Fruit fly (Drosophila melanogaster) whole organism, embryonic: ENCODE data around the gene CG4972.

Source experiments
- Abd-B ChIP-seq: fragments of 200-800 bp; sonication (Bioruptor generic); optimal IDR thresholded peaks from 2 replicates; lab custom pipeline; 2018; ENCODE audit warnings: missing biosample characterization, mild to moderate bottlenecking, missing genetic modification characterization, moderate library complexity
- Adf1 ChIP-seq: fragments of 200-800 bp; sonication (Bioruptor generic); IDR thresholded peaks from 2 replicates; pipeline ENCODE4 v1.3.6; 2022; ENCODE audit warnings: missing biosample characterization, missing genetic modification characterization
- C15 ChIP-seq: fragments of 200-800 bp; sonication (Bioruptor generic); IDR thresholded peaks from 3 replicates; pipeline ENCODE4 v1.3.6; 2022; ENCODE audit warnings: missing biosample characterization, missing genetic modification characterization
- CG10267 ChIP-seq: fragments of 200-800 bp; sonication (Bioruptor generic); optimal IDR thresholded peaks from 2 replicates; lab custom pipeline; 2018; ENCODE audit warnings: missing biosample characterization, mild to moderate bottlenecking, missing genetic modification characterization, moderate library complexity
- CG10366 ChIP-seq: fragments of 200-800 bp; sonication (Bioruptor generic); IDR thresholded peaks from 2 replicates; pipeline ENCODE4 v1.3.6; 2022; ENCODE audit warnings: missing biosample characterization, missing genetic modification characterization
- CG10462 ChIP-seq: fragments of 200-800 bp; sonication (Bioruptor generic); optimal IDR thresholded peaks from 2 replicates; lab custom pipeline; 2016; ENCODE audit warnings: missing biosample characterization, missing genetic modification characterization
- CG11456 ChIP-seq: fragments of 200-800 bp; sonication (Bioruptor generic); IDR thresholded peaks from 3 replicates; pipeline ENCODE4 v1.3.6; 2022; ENCODE audit warnings: missing biosample characterization, missing genetic modification characterization
- CG12104 ChIP-seq: fragments of 200-800 bp; sonication (Bioruptor generic); optimal IDR thresholded peaks from 3 replicates; lab custom pipeline; 2016; ENCODE audit warnings: missing biosample characterization, missing genetic modification characterization
- CG12391 ChIP-seq: fragments of 200-800 bp; sonication (Bioruptor generic); optimal IDR thresholded peaks from 3 replicates; lab custom pipeline; 2018; ENCODE audit warnings: missing biosample characterization, mild to moderate bottlenecking, missing genetic modification characterization, moderate library complexity
- CG14441 ChIP-seq: fragments of 200-800 bp; sonication (Bioruptor generic); IDR thresholded peaks from 2 replicates; pipeline ENCODE4 v1.3.6; 2022; ENCODE audit warnings: missing biosample characterization, missing genetic modification characterization
- CG14667 ChIP-seq: fragments of 200-800 bp; sonication (Bioruptor generic); IDR thresholded peaks from 2 replicates; pipeline ENCODE4 v1.3.6; 2022; ENCODE audit warnings: missing biosample characterization, missing genetic modification characterization
- CG1529 ChIP-seq: fragments of 200-800 bp; sonication (Bioruptor generic); optimal IDR thresholded peaks from 3 replicates; lab custom pipeline; 2018; ENCODE audit warnings: missing biosample characterization, missing genetic modification characterization
- CG17568 ChIP-seq: fragments of 200-800 bp; sonication (Bioruptor generic); optimal IDR thresholded peaks from 2 replicates; lab custom pipeline; 2018; ENCODE audit warnings: missing biosample characterization, mild to moderate bottlenecking, missing genetic modification characterization, moderate library complexity
- CG18599 ChIP-seq: fragments of 200-800 bp; sonication (Bioruptor generic); optimal IDR thresholded peaks from 3 replicates; lab custom pipeline; 2017; ENCODE audit warnings: missing biosample characterization, missing genetic modification characterization, mild to moderate bottlenecking, moderate library complexity, missing genetic modification reagents
- CG2712 ChIP-seq: fragments of 200-800 bp; optimal IDR thresholded peaks from 3 replicates; lab custom pipeline; 2019; ENCODE audit warnings: missing biosample characterization, mild to moderate bottlenecking, missing genetic modification characterization, moderate library complexity
- CG2875 ChIP-seq: fragments of 200-800 bp; sonication (Bioruptor generic); optimal IDR thresholded peaks from 2 replicates; lab custom pipeline; 2017; ENCODE audit warnings: missing biosample characterization, mild to moderate bottlenecking, missing genetic modification characterization, missing genetic modification reagents
- CG4820 ChIP-seq: fragments of 200-800 bp; sonication (Bioruptor generic); optimal IDR thresholded peaks from 3 replicates; lab custom pipeline; 2016; ENCODE audit warnings: missing biosample characterization, missing genetic modification characterization
- CG5953 ChIP-seq: fragments of 200-800 bp; sonication (Bioruptor generic); IDR thresholded peaks from 2 replicates; pipeline ENCODE4 v1.3.6; 2022; ENCODE audit warnings: missing biosample characterization, missing genetic modification characterization
- CG6272 ChIP-seq: fragments of 200-800 bp; sonication (Bioruptor generic); IDR thresholded peaks from 2 replicates; pipeline ENCODE4 v1.3.6; 2022; ENCODE audit warnings: missing biosample characterization, missing genetic modification characterization
- CG7556 ChIP-seq: fragments of 200-800 bp; sonication (Bioruptor generic); optimal IDR thresholded peaks from 2 replicates; lab custom pipeline; 2017; ENCODE audit warnings: missing biosample characterization, mild to moderate bottlenecking, missing genetic modification characterization
- CG7745 ChIP-seq: fragments of 200-800 bp; sonication (Bioruptor generic); optimal IDR thresholded peaks from 2 replicates; lab custom pipeline; 2018; ENCODE audit warnings: missing biosample characterization, mild to moderate bottlenecking, missing genetic modification characterization, moderate library complexity
- CG7987 ChIP-seq: fragments of 200-800 bp; sonication (Bioruptor generic); optimal IDR thresholded peaks from 2 replicates; lab custom pipeline; 2018; ENCODE audit warnings: missing biosample characterization, mild to moderate bottlenecking, missing genetic modification characterization, moderate library complexity
- CG8388 ChIP-seq: fragments of 200-800 bp; sonication (Bioruptor generic); optimal IDR thresholded peaks from 2 replicates; lab custom pipeline; 2019; ENCODE audit warnings: missing biosample characterization, mild to moderate bottlenecking, missing genetic modification characterization, moderate library complexity
- CG9817 ChIP-seq: fragments of 200-800 bp; sonication (Bioruptor generic); optimal IDR thresholded peaks from 2 replicates; lab custom pipeline; 2018; ENCODE audit warnings: missing biosample characterization, mild to moderate bottlenecking, missing genetic modification characterization, moderate library complexity
- CG9932 ChIP-seq: fragments of 200-800 bp; sonication (Bioruptor generic); IDR thresholded peaks from 2 replicates; pipeline ENCODE4 v1.3.6; 2022; ENCODE audit warnings: missing biosample characterization, missing genetic modification characterization
- CrebB ChIP-seq: fragments of 200-800 bp; sonication (Bioruptor generic); optimal IDR thresholded peaks from 3 replicates; lab custom pipeline; 2018; ENCODE audit warnings: missing biosample characterization, mild to moderate bottlenecking, missing genetic modification characterization
- Dp ChIP-seq: fragments of 200-800 bp; sonication (Bioruptor generic); optimal IDR thresholded peaks from 2 replicates; lab custom pipeline; 2018; ENCODE audit warnings: missing biosample characterization, mild to moderate bottlenecking, missing genetic modification characterization, moderate library complexity
- Fer1 ChIP-seq: fragments of 200-800 bp; sonication (Bioruptor generic); optimal IDR thresholded peaks from 2 replicates; lab custom pipeline; 2017; ENCODE audit warnings: missing biosample characterization, mild to moderate bottlenecking, missing genetic modification characterization
- HLHmδ ChIP-seq: fragments of 200-800 bp; sonication (Bioruptor generic); optimal IDR thresholded peaks from 2 replicates; lab custom pipeline; 2018; ENCODE audit warnings: missing biosample characterization, mild to moderate bottlenecking, missing genetic modification characterization, moderate library complexity
- Hmx ChIP-seq: fragments of 200-800 bp; sonication (Bioruptor generic); optimal IDR thresholded peaks from 2 replicates; lab custom pipeline; 2016; ENCODE audit warnings: missing biosample characterization, missing genetic modification characterization
- Hr39 ChIP-seq: fragments of >200 bp; optimal IDR thresholded peaks from 2 replicates; lab custom pipeline; 2017
- Lhr ChIP-seq: fragments of 200-800 bp; sonication (Bioruptor generic); optimal IDR thresholded peaks from 3 replicates; lab custom pipeline; 2017; ENCODE audit warnings: mild to moderate bottlenecking, missing biosample characterization, missing genetic modification reagents, missing genetic modification characterization
- NFAT ChIP-seq: fragments of 200-800 bp; sonication (Bioruptor generic); IDR thresholded peaks from 2 replicates; pipeline ENCODE4 v1.3.6; 2022; ENCODE audit warnings: missing biosample characterization, missing genetic modification characterization
- Nf-YC ChIP-seq: fragments of 200-800 bp; optimal IDR thresholded peaks from 3 replicates; lab custom pipeline; 2019; ENCODE audit warnings: missing biosample characterization, mild to moderate bottlenecking, missing genetic modification characterization, moderate library complexity
- Opbp ChIP-seq: fragments of 200-800 bp; sonication (Bioruptor generic); IDR thresholded peaks from 3 replicates; pipeline ENCODE4 v1.3.6; 2022; ENCODE audit warnings: missing biosample characterization, missing genetic modification characterization; ENCODE audit not compliant: partially characterized antibody
- Optix ChIP-seq: fragments of 200-800 bp; sonication (Bioruptor generic); IDR thresholded peaks from 3 replicates; pipeline ENCODE4 v1.3.6; 2022; ENCODE audit warnings: missing biosample characterization, missing genetic modification characterization
- aop ChIP-seq: fragments of 200-800 bp; sonication (Bioruptor generic); IDR thresholded peaks from 2 replicates; pipeline ENCODE4 v1.3.6; 2022; ENCODE audit warnings: missing biosample characterization, missing genetic modification characterization
- ase ChIP-seq: fragments of 200-800 bp; sonication (Bioruptor generic); IDR thresholded peaks from 3 replicates; pipeline ENCODE4 v1.3.6; 2022; ENCODE audit warnings: missing biosample characterization, missing genetic modification characterization
- dimm ChIP-seq: fragments of 200-800 bp; sonication (Bioruptor generic); IDR thresholded peaks from 2 replicates; pipeline ENCODE4 v1.3.6; 2022; ENCODE audit warnings: missing biosample characterization, missing genetic modification characterization
- gt ChIP-seq: fragments of 200-800 bp; sonication (Bioruptor generic); IDR thresholded peaks from 2 replicates; pipeline ENCODE4 v1.3.6; 2022; ENCODE audit warnings: missing biosample characterization, missing genetic modification characterization
- her ChIP-seq: fragments of 200-800 bp; sonication (Bioruptor generic); optimal IDR thresholded peaks from 2 replicates; lab custom pipeline; 2016; ENCODE audit warnings: missing biosample characterization, missing genetic modification characterization
- klu ChIP-seq: fragments of 200-800 bp; sonication (Bioruptor generic); IDR thresholded peaks from 2 replicates; pipeline ENCODE4 v1.3.6; 2022; ENCODE audit warnings: missing biosample characterization, missing genetic modification characterization
- lilli ChIP-seq: fragments of 200-800 bp; sonication (Bioruptor generic); optimal IDR thresholded peaks from 3 replicates; lab custom pipeline; 2016; ENCODE audit warnings: missing biosample characterization, missing genetic modification characterization
- nerfin-2 ChIP-seq: fragments of 200-800 bp; sonication (Bioruptor generic); IDR thresholded peaks from 2 replicates; pipeline ENCODE4 v1.3.6; 2022; ENCODE audit warnings: missing biosample characterization, missing genetic modification characterization; ENCODE audit not compliant: partially characterized antibody
- onecut ChIP-seq: fragments of 200-800 bp; sonication (Bioruptor generic); IDR thresholded peaks from 2 replicates; pipeline ENCODE4 v1.3.6; 2022; ENCODE audit warnings: missing biosample characterization, missing genetic modification characterization
- pb ChIP-seq: fragments of 200-800 bp; sonication (Bioruptor generic); optimal IDR thresholded peaks from 3 replicates; lab custom pipeline; 2016; ENCODE audit warnings: missing biosample characterization, missing genetic modification characterization
- pita ChIP-seq: fragments of 200-800 bp; sonication (Bioruptor generic); optimal IDR thresholded peaks from 2 replicates; lab custom pipeline; 2017; ENCODE audit warnings: missing biosample characterization, mild to moderate bottlenecking, missing genetic modification characterization
- ranshi ChIP-seq: fragments of 200-800 bp; sonication (Bioruptor generic); IDR thresholded peaks from 2 replicates; pipeline ENCODE4 v1.3.6; 2022; ENCODE audit warnings: missing biosample characterization, missing genetic modification characterization
- row ChIP-seq: fragments of 200-800 bp; sonication (Bioruptor generic); IDR thresholded peaks from 3 replicates; pipeline ENCODE4 v1.3.6; 2022; ENCODE audit warnings: missing biosample characterization, missing genetic modification characterization
- run ChIP-seq: fragments of 200-800 bp; sonication (Bioruptor generic); optimal IDR thresholded peaks from 3 replicates; lab custom pipeline; 2018; ENCODE audit warnings: missing biosample characterization, mild to moderate bottlenecking, missing genetic modification characterization
- sens ChIP-seq: fragments of 200-800 bp; sonication (Bioruptor generic); peaks from one replicate; lab custom pipeline; 2016; ENCODE audit warnings: missing biosample characterization, missing genetic modification characterization
- vfl ChIP-seq: fragments of 200-800 bp; sonication (Bioruptor generic); optimal IDR thresholded peaks from 2 replicates; lab custom pipeline; 2016; ENCODE audit warnings: missing biosample characterization, missing genetic modification characterization

CG4972 gene

dm6 chr2L:10334854-10335277, 20.3 kb downstream of the CG4972 start (continued):
- TF ChIP-seq CG10462 (GFP tag; lab: Kevin White, UChicago) = no peak
- no peak for TF ChIP-seq Dp
- TF ChIP-seq Hr39 (lab: Kevin White, UChicago) = no peak
- peak; percentile 2 for TF ChIP-seq CG4820 (GFP tag; lab: Kevin White, UChicago)
- TF ChIP-seq onecut (GFP tag; lab: Robert Waterston, UW) = peak; percentile 74
- peak; percentile 16 for TF ChIP-seq pb
- TF ChIP-seq CrebB (tag; lab: Kevin White, UChicago) = peak; percentile 89
- TF ChIP-seq Abd-B = no peak
- peak; percentile 53 for TF ChIP-seq CG2875 (GFP tag; lab: Kevin White, UChicago)
- TF ChIP-seq Nf-YC (tag; lab: Kevin White, UChicago) = peak; percentile 74
- TF ChIP-seq HLHmδ = peak; percentile 93
- TF ChIP-seq CG8388 (GFP tag; lab: Kevin White, UChicago) = peak; percentile 48
- TF ChIP-seq CG1529 (GFP tag; lab: Kevin White, UChicago) = peak; percentile 62
- TF ChIP-seq CG14441 = peak; percentile 51; the same call in 1 of the 2 replicates
- TF ChIP-seq nerfin-2 (GFP tag; lab: Robert Waterston, UW) = no peak
- TF ChIP-seq Adf1 = peak; percentile 16; the same call in 1 of the 2 replicates
- peak; percentile 91 for TF ChIP-seq sens
- TF ChIP-seq CG12391 = peak; percentile 46
- TF ChIP-seq CG7556 (GFP tag; lab: Kevin White, UChicago) = peak; percentile 47
- TF ChIP-seq Fer1 (GFP tag; lab: Kevin White, UChicago) = peak; percentile 85
- TF ChIP-seq Optix (GFP tag; lab: Robert Waterston, UW) = no peak
- TF ChIP-seq vfl (GFP tag; lab: Kevin White, UChicago) = peak; percentile 17
- TF ChIP-seq Opbp (GFP tag; lab: Robert Waterston, UW) = no peak; the same call in 2 of the 3 replicates
- no peak for TF ChIP-seq CG6272 (GFP tag; lab: Robert Waterston, UW)
- TF ChIP-seq Hmx (GFP tag; lab: Kevin White, UChicago) = no peak
- TF ChIP-seq CG9817 (tag; lab: Kevin White, UChicago) = no peak
- no peak for TF ChIP-seq ase (GFP tag; lab: Robert Waterston, UW)
- no peak for TF ChIP-seq run (tag; lab: Kevin White, UChicago)
- no peak for TF ChIP-seq CG10366 (GFP tag; lab: Robert Waterston, UW)
- peak; percentile 75 for TF ChIP-seq her
- TF ChIP-seq CG9932 (GFP tag; lab: Robert Waterston, UW) = peak; percentile 78; the same call in 1 of the 2 replicates
- peak; percentile 24 for TF ChIP-seq Lhr (GFP tag; lab: Kevin White, UChicago)
- no peak for TF ChIP-seq gt (GFP tag; lab: Robert Waterston, UW)
- TF ChIP-seq row (GFP tag; lab: Robert Waterston, UW) = peak; percentile 70; the same call in 2 of the 3 replicates
- TF ChIP-seq dimm (GFP tag; lab: Robert Waterston, UW) = no peak
- TF ChIP-seq ranshi (GFP tag; lab: Robert Waterston, UW) = peak; percentile 46; the same call in 1 of the 2 replicates
- TF ChIP-seq CG5953 = 0 out of 2 replicates have a peak, but pooled peaks have one; percentile 19
- no peak for TF ChIP-seq C15 (GFP tag; lab: Robert Waterston, UW)
- TF ChIP-seq CG10267 (tag; lab: Kevin White, UChicago) = peak; percentile 44
- peak; percentile 84 for TF ChIP-seq CG18599 (GFP tag; lab: Kevin White, UChicago)
- peak; percentile 87 for TF ChIP-seq CG7987
- peak; percentile 72 for TF ChIP-seq CG17568 (GFP tag; lab: Kevin White, UChicago)
- TF ChIP-seq aop (GFP tag; lab: Robert Waterston, UW) = no peak
- TF ChIP-seq pita = no peak
- TF ChIP-seq CG11456 (GFP tag; lab: Robert Waterston, UW) = no peak
- peak; percentile 66 for TF ChIP-seq CG7745 (tag; lab: Kevin White, UChicago)
- no peak for TF ChIP-seq CG12104 (GFP tag; lab: Kevin White, UChicago)
- TF ChIP-seq lilli (GFP tag; lab: Kevin White, UChicago) = peak; percentile 51
- no peak for TF ChIP-seq klu
- peak; percentile 70; the same call in 1 of the 2 replicates for TF ChIP-seq NFAT
- TF ChIP-seq CG14667 (GFP tag; lab: Robert Waterston, UW) = no peak
- peak; percentile 56 for TF ChIP-seq CG2712
